Worm (Caenorhabditis elegans) whole organism, L1 larva: ENCODE data around the gene F55A11.6.

Experiments used
- C04F5.9 ChIP-seq: sonication (generic microtip); optimal IDR thresholded peaks from 2 replicates; lab custom pipeline; 2016; ENCODE audit warnings: missing genetic modification characterization, missing compliant biosample characterization
- C16A3.4 ChIP-seq: fragments of 150-350 bp; optimal IDR thresholded peaks from 2 replicates; lab custom pipeline; 2014; ENCODE audit warnings: missing biosample characterization, missing genetic modification characterization
- aha-1 ChIP-seq: fragments of 150-350 bp; optimal IDR thresholded peaks from 2 replicates; lab custom pipeline; 2014; ENCODE audit warnings: missing biosample characterization, missing genetic modification characterization
- aly-2 ChIP-seq: fragments of 150-350 bp; optimal IDR thresholded peaks from 2 replicates; lab custom pipeline; 2014; ENCODE audit warnings: missing biosample characterization, missing genetic modification characterization
- ama-1 ChIP-seq: fragments of 150-350 bp; optimal IDR thresholded peaks from 2 replicates; lab custom pipeline; 2014
- blmp-1 ChIP-seq: fragments of 150-350 bp; optimal IDR thresholded peaks from 2 replicates; lab custom pipeline; 2014; ENCODE audit warnings: missing biosample characterization, missing genetic modification characterization
- ceh-88 ChIP-seq: fragments of 200-800 bp; sonication (Bioruptor generic); IDR thresholded peaks from 2 replicates; pipeline ENCODE4 v1.3.6; 2022; ENCODE audit warnings: missing genetic modification characterization, missing compliant biosample characterization
- dpl-1 ChIP-seq, 3 experiments: fragments of 150-350 bp in 2 of 3; sonication (generic microtip) in 1 of 3; optimal IDR thresholded peaks; 2 replicates each; lab custom pipeline; 2014 to 2017; ENCODE audit warnings: missing biosample characterization in 3 of 3, missing genetic modification characterization in 3 of 3, missing genetic modification reagents in 3 of 3
- dsc-1 ChIP-seq: sonication (generic microtip); optimal IDR thresholded peaks from 2 replicates; lab custom pipeline; 2016; ENCODE audit warnings: mild to moderate bottlenecking, missing genetic modification characterization, missing compliant biosample characterization
- efl-1 ChIP-seq, 4 experiments: fragments of 150-350 bp; optimal IDR thresholded peaks in 3 of 4; peaks in 1 of 4; 1 replicate in 1 of 4; 2 replicates in 3 of 4; lab custom pipeline; 2014; ENCODE audit warnings: missing biosample characterization in 2 of 4, missing genetic modification characterization in 2 of 4, missing genetic modification reagents in 2 of 4
- elt-2 ChIP-seq: sonication (generic microtip); optimal IDR thresholded peaks from 2 replicates; lab custom pipeline; 2016; ENCODE audit warnings: missing genetic modification characterization, mild to moderate bottlenecking, inconsistent platforms, missing compliant biosample characterization, missing genetic modification reagents
- elt-3 ChIP-seq, 6 experiments: fragments of 150-350 bp in 1 of 6; sonication (generic microtip); optimal IDR thresholded peaks; 2 replicates each; lab custom pipeline; 2017 to 2018; ENCODE audit warnings: missing biosample characterization in 6 of 6, missing genetic modification characterization in 6 of 6, inconsistent platforms in 1 of 6
- ets-5 ChIP-seq: fragments of 200-800 bp; sonication (Bioruptor generic); IDR thresholded peaks from 2 replicates; pipeline ENCODE4 v1.3.6; 2022; ENCODE audit warnings: missing genetic modification characterization, missing compliant biosample characterization
- hlh-17 ChIP-seq: fragments of 200-800 bp; sonication (Bioruptor generic); optimal IDR thresholded peaks from 2 replicates; lab custom pipeline; 2018; ENCODE audit warnings: missing genetic modification characterization, mild to moderate bottlenecking, missing compliant biosample characterization, moderate library complexity, borderline replicate concordance
- irx-1 ChIP-seq: sonication (generic microtip); optimal IDR thresholded peaks from 2 replicates; lab custom pipeline; 2016; ENCODE audit warnings: missing genetic modification characterization, missing compliant biosample characterization
- jun-1 ChIP-seq: fragments of 150-350 bp; optimal IDR thresholded peaks from 2 replicates; lab custom pipeline; 2014; ENCODE audit warnings: missing biosample characterization, missing genetic modification reagents, missing genetic modification characterization
- lin-13 ChIP-seq: fragments of 150-350 bp; optimal IDR thresholded peaks from 2 replicates; lab custom pipeline; 2014; ENCODE audit warnings: missing biosample characterization, missing genetic modification reagents, missing genetic modification characterization
- lin-14 ChIP-seq: fragments of 200-800 bp; sonication (Bioruptor generic); optimal IDR thresholded peaks from 2 replicates; lab custom pipeline; 2018; ENCODE audit warnings: mild to moderate bottlenecking, missing genetic modification characterization, moderate library complexity, missing compliant biosample characterization
- lin-35 ChIP-seq, 2 experiments: fragments of 150-350 bp; optimal IDR thresholded peaks; 2 replicates each; lab custom pipeline; 2014; ENCODE audit warnings: missing biosample characterization in 2 of 2, missing genetic modification characterization in 2 of 2, missing genetic modification reagents in 2 of 2
- lir-3 ChIP-seq: sonication (generic microtip); optimal IDR thresholded peaks from 2 replicates; lab custom pipeline; 2016; ENCODE audit warnings: mild to moderate bottlenecking, missing genetic modification characterization, moderate library complexity, missing compliant biosample characterization; ENCODE audit not compliant: poor library complexity
- lsy-2 ChIP-seq, 2 experiments: fragments of 150-350 bp; optimal IDR thresholded peaks; 2 replicates each; lab custom pipeline; 2014; ENCODE audit warnings: missing biosample characterization in 2 of 2, missing genetic modification characterization in 2 of 2
- mdl-1 ChIP-seq, 2 experiments: fragments of 150-350 bp; optimal IDR thresholded peaks; 2 replicates each; lab custom pipeline; 2014 to 2017; ENCODE audit warnings: missing biosample characterization in 2 of 2, missing genetic modification characterization in 2 of 2, inconsistent platforms in 1 of 2
- mep-1 ChIP-seq: fragments of 150-350 bp; optimal IDR thresholded peaks from 2 replicates; lab custom pipeline; 2014; ENCODE audit warnings: missing biosample characterization, missing genetic modification characterization
- nhr-11 ChIP-seq: fragments of 150-350 bp; optimal IDR thresholded peaks from 2 replicates; lab custom pipeline; 2014; ENCODE audit warnings: missing biosample characterization, missing genetic modification characterization
- nhr-19 ChIP-seq: fragments of 200-800 bp; sonication (Bioruptor generic); conservative IDR thresholded peaks from 2 replicates; pipeline ENCODE4 v1.3.6; 2022; ENCODE audit warnings: missing genetic modification characterization, missing compliant biosample characterization
- nhr-20 ChIP-seq: sonication (generic microtip); optimal IDR thresholded peaks from 2 replicates; lab custom pipeline; 2016; ENCODE audit warnings: mild to moderate bottlenecking, missing genetic modification characterization, missing compliant biosample characterization
- nhr-237 ChIP-seq: fragments of 150-350 bp; optimal IDR thresholded peaks from 2 replicates; lab custom pipeline; 2014; ENCODE audit warnings: missing biosample characterization, missing genetic modification characterization
- nhr-47 ChIP-seq: sonication (generic microtip); optimal IDR thresholded peaks from 2 replicates; lab custom pipeline; 2016; ENCODE audit warnings: mild to moderate bottlenecking, missing genetic modification characterization, moderate library complexity, missing compliant biosample characterization
- nhr-71 ChIP-seq: sonication (generic microtip); optimal IDR thresholded peaks from 2 replicates; lab custom pipeline; 2016; ENCODE audit warnings: mild to moderate bottlenecking, missing genetic modification characterization, moderate library complexity, missing compliant biosample characterization
- nhr-76 ChIP-seq: sonication (generic microtip); optimal IDR thresholded peaks from 2 replicates; lab custom pipeline; 2017; ENCODE audit warnings: missing biosample characterization, missing genetic modification characterization
- nhr-85 ChIP-seq: sonication (generic microtip); peaks from one replicate; lab custom pipeline; 2016; ENCODE audit warnings: missing genetic modification characterization, inconsistent platforms, missing compliant biosample characterization
- nhr-90 ChIP-seq: sonication (generic microtip); optimal IDR thresholded peaks from 2 replicates; lab custom pipeline; 2016; ENCODE audit warnings: mild to moderate bottlenecking, missing genetic modification characterization, missing compliant biosample characterization; ENCODE audit not compliant: poor library complexity
- rnt-1 ChIP-seq: sonication (generic microtip); optimal IDR thresholded peaks from 2 replicates; lab custom pipeline; 2016; ENCODE audit warnings: mild to moderate bottlenecking, missing genetic modification characterization, moderate library complexity, missing compliant biosample characterization
- skn-1 ChIP-seq: fragments of 150-350 bp; optimal IDR thresholded peaks from 2 replicates; lab custom pipeline; 2014; ENCODE audit warnings: missing biosample characterization, missing genetic modification characterization
- snpc-4 ChIP-seq: fragments of 150-350 bp; optimal IDR thresholded peaks from 2 replicates; lab custom pipeline; 2014; ENCODE audit warnings: missing biosample characterization, missing genetic modification characterization
- snu-23 ChIP-seq: sonication (generic microtip); optimal IDR thresholded peaks from 2 replicates; lab custom pipeline; 2016; ENCODE audit warnings: missing genetic modification characterization, missing compliant biosample characterization
- sox-4 ChIP-seq: sonication (generic microtip); optimal IDR thresholded peaks from 2 replicates; lab custom pipeline; 2016; ENCODE audit warnings: missing genetic modification characterization, missing compliant biosample characterization
- sup-37 ChIP-seq: fragments of 200-800 bp; sonication (Bioruptor generic); optimal IDR thresholded peaks from 2 replicates; lab custom pipeline; 2018; ENCODE audit warnings: mild to moderate bottlenecking, missing genetic modification characterization, missing compliant biosample characterization
- swsn-7 ChIP-seq: sonication (generic microtip); optimal IDR thresholded peaks from 2 replicates; lab custom pipeline; 2016; ENCODE audit warnings: missing genetic modification characterization, missing compliant biosample characterization
- tbx-2 ChIP-seq: sonication (generic microtip); optimal IDR thresholded peaks from 2 replicates; lab custom pipeline; 2016; ENCODE audit warnings: missing genetic modification characterization, missing compliant biosample characterization
- unc-130 ChIP-seq: fragments of 150-350 bp; optimal IDR thresholded peaks from 2 replicates; lab custom pipeline; 2017; ENCODE audit warnings: missing biosample characterization, missing genetic modification characterization, inconsistent platforms
- zip-4 ChIP-seq: fragments of 200-800 bp; sonication (Bioruptor generic); optimal IDR thresholded peaks from 2 replicates; lab custom pipeline; 2018; ENCODE audit warnings: mild to moderate bottlenecking, missing genetic modification characterization, moderate library complexity, missing compliant biosample characterization
- ztf-11 ChIP-seq, 2 experiments: sonication (generic microtip); optimal IDR thresholded peaks; 2 replicates each; lab custom pipeline; 2016 to 2017; ENCODE audit warnings: missing genetic modification characterization in 2 of 2, missing biosample characterization in 1 of 2, missing compliant biosample characterization in 1 of 2
- ztf-4 ChIP-seq: fragments of 150-350 bp; optimal IDR thresholded peaks from 2 replicates; lab custom pipeline; 2014; ENCODE audit warnings: missing biosample characterization, missing genetic modification characterization

The F55A11.6 gene

ce11 chrV:11818786-11819185 is 42.1 kb downstream of the F55A11.6 start:
- TF ChIP-seq ama-1 (peak; percentile 76), swsn-7 (tag; lab: Kevin White, UChicago) (no peak), efl-1 (optimal IDR thresholded peaks at IDR 0.05; lab: Kevin White, UChicago) (no peak), efl-1 (GFP tag; optimal IDR thresholded peaks at IDR 0.05 in 1 of 2; lab: Kevin White, UChicago) (peak in 1 of 2 experiments; percentile 7)

ce11 chrV:11819451-11819850 is 42.8 kb downstream of the F55A11.6 start:
- TF ChIP-seq ztf-11 (tag; optimal IDR thresholded peaks at IDR 0.05; lab: Kevin White, UChicago) (no peak), efl-1 (optimal IDR thresholded peaks at IDR 0.05; lab: Kevin White, UChicago) (no peak), efl-1 (GFP tag; optimal IDR thresholded peaks at IDR 0.05 in 1 of 2; lab: Kevin White, UChicago) (peak in 1 of 2 experiments; percentile 65)

ce11 chrV:11820551-11820950 is 43.9 kb downstream of the F55A11.6 start:
- TF ChIP-seq ama-1 (peak; percentile 2), sox-4 (tag; lab: Kevin White, UChicago) (no peak), lin-35 (GFP tag; optimal IDR thresholded peaks at IDR 0.05; lab: Kevin White, UChicago) (peak in 1 of 2 experiments; percentile 3), nhr-71 (tag; lab: Kevin White, UChicago) (peak; percentile 1), nhr-85 (tag; lab: Kevin White, UChicago) (peak; percentile 61)

ce11 chrV:11822461-11822939 is 45.9 kb downstream of the F55A11.6 start, which contains the start of gene pyc-1:
pyc-1 (minus strand) TSS chrV:11822529.
- TF ChIP-seq hlh-17 (GFP tag; lab: Kevin White, UChicago) = no peak
- TF ChIP-seq lin-13 (GFP tag; lab: Kevin White, UChicago) = no peak
- TF ChIP-seq nhr-90 = peak; percentile 69
- TF ChIP-seq tbx-2 = peak; percentile 25
- no peak for TF ChIP-seq nhr-237 (tag; lab: Kevin White, UChicago)
- TF ChIP-seq efl-1 (optimal IDR thresholded peaks at IDR 0.05; lab: Kevin White, UChicago) = peak in 1 of 2 experiments; percentile 1
- TF ChIP-seq efl-1 (GFP tag; optimal IDR thresholded peaks at IDR 0.05 in 1 of 2; lab: Kevin White, UChicago) = no peak
- TF ChIP-seq nhr-11 (tag; lab: Kevin White, UChicago) = no peak
- TF ChIP-seq C16A3.4 (tag; lab: Kevin White, UChicago) = peak; percentile 18
- TF ChIP-seq snpc-4 (tag; lab: Kevin White, UChicago) = peak; percentile 8
- TF ChIP-seq lin-35 (GFP tag; optimal IDR thresholded peaks at IDR 0.05; lab: Kevin White, UChicago) = peak in 1 of 2 experiments; percentile 72
- peak; percentile 37 for TF ChIP-seq elt-2 (tag; lab: Kevin White, UChicago)
- peak; percentile 55 for TF ChIP-seq unc-130 (tag; lab: Kevin White, UChicago)
- TF ChIP-seq ama-1 = peak; percentile 69
- peak; percentile 79 for TF ChIP-seq snu-23 (GFP tag; lab: Kevin White, UChicago)
- no peak for TF ChIP-seq aly-2
- TF ChIP-seq mep-1 (tag; lab: Kevin White, UChicago) = peak; percentile 74
- TF ChIP-seq ceh-88 = peak; percentile 49
- TF ChIP-seq nhr-76 (tag; lab: Kevin White, UChicago) = no peak
- TF ChIP-seq zip-4 (GFP tag; lab: Kevin White, UChicago) = peak; percentile 13
- no peak for TF ChIP-seq dsc-1 (tag; lab: Kevin White, UChicago)
- peak; percentile 1 for TF ChIP-seq sup-37 (GFP tag; lab: Kevin White, UChicago)
- peak; percentile 34 for TF ChIP-seq swsn-7 (tag; lab: Kevin White, UChicago)
- TF ChIP-seq skn-1 (tag; lab: Kevin White, UChicago) = no peak
- TF ChIP-seq nhr-19 = peak; percentile 88
- no peak for TF ChIP-seq C04F5.9
- TF ChIP-seq irx-1 (tag; lab: Kevin White, UChicago) = no peak
- TF ChIP-seq nhr-20 = peak; percentile 73
- peak; percentile 64 for TF ChIP-seq lin-14
- no peak for TF ChIP-seq ets-5 (GFP tag; lab: Robert Waterston, UW)
- peak; percentile 38 for TF ChIP-seq nhr-47 (tag; lab: Kevin White, UChicago)
- TF ChIP-seq elt-3 (tag; optimal IDR thresholded peaks at IDR 0.05; lab: Kevin White, UChicago) = peak in 5 of 6 experiments; percentile 42 to 82 (median 75)
- TF ChIP-seq ztf-4 (tag; lab: Kevin White, UChicago) = peak; percentile 13
- TF ChIP-seq rnt-1 (tag; lab: Kevin White, UChicago) = peak; percentile 50
- peak; percentile 79 for TF ChIP-seq aha-1 (tag; lab: Kevin White, UChicago)
- TF ChIP-seq nhr-71 (tag; lab: Kevin White, UChicago) = peak; percentile 93
- TF ChIP-seq dpl-1 (GFP tag; optimal IDR thresholded peaks at IDR 0.05; lab: Kevin White, UChicago) = peak; percentile 14 to 39 (median 24)
- TF ChIP-seq blmp-1 (tag; lab: Kevin White, UChicago) = peak; percentile 6
- TF ChIP-seq nhr-85 (tag; lab: Kevin White, UChicago) = peak; percentile 62
- peak in 1 of 2 experiments; percentile 6 for TF ChIP-seq mdl-1 (tag; optimal IDR thresholded peaks at IDR 0.05; lab: Kevin White, UChicago)
- peak; percentile 22 to 37 for TF ChIP-seq lsy-2 (tag; optimal IDR thresholded peaks at IDR 0.05; lab: Kevin White, UChicago)
- no peak for TF ChIP-seq jun-1
- TF ChIP-seq lir-3 = peak; percentile 52
- TF ChIP-seq, all 84 proteins: peak for 30
